Fruit fly (Drosophila melanogaster): Measurements from ENCODE around the gene bab2.

The bab2 gene

DNA sequence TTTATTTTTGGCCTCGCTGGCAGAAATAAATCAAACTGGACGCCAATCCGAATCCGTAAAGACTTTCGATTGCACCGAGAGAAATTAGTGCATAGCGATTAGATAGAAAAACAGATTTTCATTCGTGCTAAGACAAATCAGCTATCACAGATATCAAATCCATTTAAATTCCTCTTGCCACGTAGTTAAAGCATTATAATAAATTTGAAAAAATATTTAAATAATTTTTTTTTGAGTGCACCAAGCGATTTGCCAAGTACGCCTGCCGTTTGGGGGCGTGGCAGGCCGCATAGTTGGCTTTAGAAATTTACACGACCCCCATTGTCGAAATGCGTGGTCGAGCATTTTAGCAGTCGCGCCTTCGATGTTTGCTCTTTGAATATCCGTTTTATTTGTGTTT lies 25.4 kb downstream of the bab2 start:
- no peak for TF ChIP-seq CG17801 (GFP tag; optimal IDR thresholded peaks at IDR 0.05; ENCODE audit: partially characterized antibody)

- no peak for TF ChIP-seq CG17801 (GFP tag; optimal IDR thresholded peaks at IDR 0.05; ENCODE audit: partially characterized antibody)
Measured at dm6 chr3L:1149230-1149629, 27.8 kb downstream of the bab2 start.

DNA sequence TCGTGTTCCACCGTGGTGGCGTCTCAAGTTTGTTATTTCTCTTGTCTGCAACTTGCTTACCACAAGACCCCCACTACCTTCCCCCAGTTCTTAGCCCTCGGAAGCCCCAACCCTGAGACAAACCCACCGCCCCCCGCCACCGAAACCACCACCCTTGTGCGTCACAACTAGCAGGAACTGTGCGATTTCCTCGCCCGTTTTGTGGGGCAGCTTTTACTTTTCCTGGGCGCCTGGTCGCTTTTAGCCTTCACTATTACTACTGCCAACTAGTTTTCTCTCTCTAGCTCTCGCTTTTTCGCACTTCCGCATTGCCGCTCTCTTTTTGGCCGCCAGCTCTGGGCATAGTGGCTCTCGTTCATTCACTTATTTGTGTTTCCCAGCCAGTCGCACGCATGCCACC lies 30.6 kb downstream of the bab2 start:
- no peak for TF ChIP-seq CG17801 (GFP tag; optimal IDR thresholded peaks at IDR 0.05; ENCODE audit: partially characterized antibody)

- no peak for TF ChIP-seq CG17801 (GFP tag; optimal IDR thresholded peaks at IDR 0.05; ENCODE audit: partially characterized antibody)
Measured at dm6 chr3L:1140539-1140938, 36.5 kb downstream of the bab2 start.

- no peak for TF ChIP-seq CG17801 (GFP tag; optimal IDR thresholded peaks at IDR 0.05; ENCODE audit: partially characterized antibody)
Measured at dm6 chr3L:1139376-1139775, 37.7 kb downstream of the bab2 start.

DNA sequence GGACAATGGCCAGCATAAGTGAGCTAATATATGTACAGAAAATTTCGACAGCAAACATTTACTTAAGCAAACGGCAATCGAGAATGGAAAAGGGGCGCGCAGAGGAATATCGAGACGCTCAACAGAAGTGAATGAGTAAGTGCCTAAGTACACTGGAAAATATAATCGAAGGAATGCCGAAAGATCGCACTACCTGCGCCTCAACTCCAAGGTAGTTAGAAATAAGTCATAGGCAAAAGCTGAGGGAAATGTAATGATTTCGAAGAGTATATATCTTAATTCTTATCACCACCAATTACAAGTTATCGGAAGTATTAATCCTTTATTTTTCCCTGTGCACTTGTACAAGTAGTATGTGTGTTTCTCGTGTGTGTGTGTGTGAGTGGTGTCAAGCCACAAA lies 39.6 kb downstream of the bab2 start:
- TF ChIP-seq CG17801 (GFP tag; optimal IDR thresholded peaks at IDR 0.05; ENCODE audit: partially characterized antibody) = no peak

DNA sequence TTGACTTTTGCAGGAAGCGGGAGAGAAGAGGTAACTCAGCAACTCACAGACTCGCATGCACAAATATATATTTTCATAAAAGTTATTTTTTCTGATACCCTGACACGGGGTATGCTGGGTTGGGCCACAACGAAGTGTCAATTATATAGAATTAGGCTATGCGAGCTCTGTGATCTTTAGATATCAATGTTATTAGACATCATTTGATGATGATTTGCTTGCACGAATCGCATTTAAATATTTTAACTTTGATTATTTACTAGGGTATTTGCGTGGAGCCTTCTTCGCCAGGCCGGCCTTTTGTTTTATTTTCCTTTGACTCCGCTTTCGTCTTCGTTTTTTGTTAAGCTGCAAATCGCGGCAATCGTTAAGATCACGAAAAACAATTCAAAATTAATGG lies 47.5 kb downstream of the bab2 start:
- TF ChIP-seq CG17801 (GFP tag; optimal IDR thresholded peaks at IDR 0.05; ENCODE audit: partially characterized antibody) = no peak

DNA sequence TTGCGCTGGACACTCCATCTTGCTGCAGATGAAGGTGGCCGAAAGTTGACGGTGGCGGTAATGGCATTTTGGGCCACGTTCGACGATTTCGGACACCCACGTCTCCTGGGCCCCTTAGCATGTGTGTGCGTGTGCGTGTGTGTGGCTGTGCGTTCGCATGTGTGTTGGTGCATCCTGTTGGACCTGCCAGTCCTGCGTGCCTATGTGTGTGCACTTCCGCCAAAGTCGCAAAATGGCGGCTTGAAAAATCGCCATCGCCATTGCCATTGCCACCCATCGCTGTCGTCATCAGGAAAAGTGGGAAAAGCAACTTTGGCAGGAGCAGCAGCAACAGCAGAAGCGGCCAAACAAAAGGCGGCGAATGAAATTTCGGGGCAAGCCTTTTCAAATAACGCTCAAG lies 53.3 kb downstream of the bab2 start:
- TF ChIP-seq CG17801 (GFP tag; optimal IDR thresholded peaks at IDR 0.05; ENCODE audit: partially characterized antibody) = no peak

DNA sequence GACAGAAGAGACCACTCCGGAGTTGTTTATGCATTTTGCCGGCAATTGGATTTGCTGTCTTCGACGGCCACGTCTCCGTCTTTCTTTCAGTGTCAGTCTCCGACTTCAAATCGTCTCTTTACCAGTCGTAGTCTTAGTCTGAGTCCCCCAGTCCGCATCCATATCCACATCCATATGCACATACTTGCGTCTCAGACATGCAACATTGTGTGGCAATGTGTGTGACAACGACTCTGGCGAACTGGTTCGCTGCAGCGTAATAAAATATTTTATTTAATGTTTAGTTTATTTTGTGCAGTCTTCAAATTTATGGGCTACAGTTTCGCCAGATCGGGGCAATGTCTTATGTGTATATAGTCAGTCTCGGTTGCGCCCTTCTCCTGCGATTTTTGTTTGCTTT lies 55.4 kb downstream of the bab2 start:
- no peak for TF ChIP-seq CG17801 (GFP tag; optimal IDR thresholded peaks at IDR 0.05; ENCODE audit: partially characterized antibody)

- TF ChIP-seq CG17801 (GFP tag; optimal IDR thresholded peaks at IDR 0.05; ENCODE audit: partially characterized antibody) = no peak
Measured at dm6 chr3L:1120163-1120524, 56.9 kb downstream of the bab2 start.

dm6 chr3L:1119325-1120162 lies 57.5 kb downstream of the bab2 start:
- TF ChIP-seq CG17801 (GFP tag; optimal IDR thresholded peaks at IDR 0.05; ENCODE audit: partially characterized antibody) = no peak

DNA sequence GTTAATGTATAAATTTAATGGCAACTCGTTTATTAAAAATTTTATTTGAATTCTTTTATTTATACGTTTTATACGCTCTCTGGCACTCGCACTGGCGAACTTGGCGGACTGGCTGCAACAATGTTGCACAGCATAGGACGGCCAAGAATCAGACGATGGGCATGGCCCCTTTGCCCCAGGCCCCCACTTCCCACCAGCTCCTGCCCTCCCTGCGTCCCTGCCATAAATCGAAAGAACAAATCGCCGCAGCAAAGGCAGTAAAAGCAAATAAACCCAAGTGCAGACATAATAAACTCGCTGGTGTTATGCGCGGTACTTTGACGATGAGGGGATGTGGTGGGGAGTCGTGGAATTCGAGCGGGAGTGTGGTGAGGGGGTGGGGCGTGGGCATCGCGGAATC lies 58.6 kb downstream of the bab2 start:
- no peak for TF ChIP-seq CG17801 (GFP tag; optimal IDR thresholded peaks at IDR 0.05; ENCODE audit: partially characterized antibody)

DNA sequence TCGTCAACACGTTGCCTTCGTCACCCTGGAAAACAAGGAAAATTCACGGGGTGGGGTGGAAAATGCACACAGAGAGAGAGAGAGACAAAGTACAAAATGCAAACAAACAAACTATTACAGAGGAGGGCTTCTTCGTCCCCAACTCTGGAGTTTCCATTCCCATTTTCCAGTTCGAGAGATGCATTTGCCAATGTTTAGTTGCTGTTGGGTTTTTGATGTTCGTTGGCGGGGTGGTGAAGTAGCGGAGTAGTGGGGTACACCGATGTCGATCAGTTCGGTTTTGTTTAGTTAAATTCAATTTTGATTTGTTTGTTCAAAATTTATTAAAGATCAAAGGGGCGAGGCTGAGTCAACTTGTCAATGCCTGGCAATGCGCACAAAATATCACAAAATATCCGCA lies 59.5 kb downstream of the bab2 start:
- no peak for TF ChIP-seq CG17801 (GFP tag; optimal IDR thresholded peaks at IDR 0.05; ENCODE audit: partially characterized antibody)

- TF ChIP-seq CG17801 (GFP tag; optimal IDR thresholded peaks at IDR 0.05; ENCODE audit: partially characterized antibody) = no peak
Measured at dm6 chr3L:1102295-1102990, 74.6 kb downstream of the bab2 start.

DNA sequence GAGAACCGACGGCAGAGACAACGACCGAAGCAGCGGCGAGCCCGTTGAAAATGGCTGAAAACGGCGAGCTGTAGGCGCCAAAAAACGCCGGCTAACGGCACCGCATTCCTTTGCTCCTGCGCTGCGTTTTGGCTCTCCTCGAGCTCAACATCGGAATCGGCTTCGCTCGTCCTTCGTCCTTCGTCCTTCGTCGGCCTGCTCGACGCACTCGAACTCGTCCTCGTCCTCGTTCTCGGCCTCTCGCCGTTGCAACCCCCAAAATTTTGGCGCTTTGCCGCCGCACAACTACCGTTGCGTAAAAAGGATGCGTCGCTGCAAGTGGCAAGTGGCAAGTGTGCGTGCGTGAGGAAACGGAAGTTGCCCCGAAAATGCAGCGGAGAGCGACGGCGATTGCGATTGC lies 75.6 kb downstream of the bab2 start:
- no peak for TF ChIP-seq CG17801 (GFP tag; optimal IDR thresholded peaks at IDR 0.05; ENCODE audit: partially characterized antibody)

dm6 chr3L:1100660-1101139 lies 76.4 kb downstream of the bab2 start, which contains the start of gene bab1:
bab1 (minus strand) TSS chr3L:1101089.
- TF ChIP-seq CG17801 (GFP tag; optimal IDR thresholded peaks at IDR 0.05; ENCODE audit: partially characterized antibody) = no peak
